Worm (Caenorhabditis elegans) whole organism, midembryonic: ENCODE results near the gene alh-6.

Experiments used
- T22C8.4 ChIP-seq: fragments of 200-800 bp; sonication (Bioruptor generic); IDR thresholded peaks from 2 replicates; pipeline ENCODE4 v1.3.6; 2022; ENCODE audit warnings: missing genetic modification characterization, missing compliant biosample characterization
- cog-1 ChIP-seq: sonication (generic microtip); optimal IDR thresholded peaks from 2 replicates; lab custom pipeline; 2016; ENCODE audit warnings: missing genetic modification characterization, missing compliant biosample characterization
- flt-1 ChIP-seq: fragments of 200-800 bp; sonication (Bioruptor generic); IDR thresholded peaks from 2 replicates; pipeline ENCODE4 v1.3.6; 2022; ENCODE audit warnings: missing genetic modification characterization, missing compliant biosample characterization
- klf-2 ChIP-seq: fragments of 200-800 bp; sonication (Bioruptor generic); conservative IDR thresholded peaks from 2 replicates; pipeline ENCODE4 v1.3.6; 2022; ENCODE audit warnings: missing genetic modification reagents, missing genetic modification characterization, missing compliant biosample characterization
- med-1 ChIP-seq: sonication (generic microtip); optimal IDR thresholded peaks from 2 replicates; lab custom pipeline; 2017; ENCODE audit warnings: missing genetic modification characterization, mild to moderate bottlenecking, missing compliant biosample characterization, antibody characterized with exemption, missing genetic modification reagents; ENCODE audit not compliant: insufficient read depth
- tab-1 ChIP-seq: fragments of 200-800 bp; sonication (Bioruptor generic); IDR thresholded peaks from 2 replicates; pipeline ENCODE4 v1.3.6; 2022; ENCODE audit warnings: missing genetic modification characterization, missing compliant biosample characterization
- ztf-23 ChIP-seq: fragments of 200-800 bp; sonication (Bioruptor generic); IDR thresholded peaks from 2 replicates; pipeline ENCODE4 v1.3.6; 2022; ENCODE audit warnings: missing genetic modification reagents, missing genetic modification characterization, missing compliant biosample characterization
- ztf-29 ChIP-seq: fragments of 200-800 bp; sonication (Bioruptor generic); IDR thresholded peaks from 2 replicates; pipeline ENCODE4 v1.3.6; 2022; ENCODE audit warnings: missing genetic modification reagents, missing genetic modification characterization, missing compliant biosample characterization

DNA sequence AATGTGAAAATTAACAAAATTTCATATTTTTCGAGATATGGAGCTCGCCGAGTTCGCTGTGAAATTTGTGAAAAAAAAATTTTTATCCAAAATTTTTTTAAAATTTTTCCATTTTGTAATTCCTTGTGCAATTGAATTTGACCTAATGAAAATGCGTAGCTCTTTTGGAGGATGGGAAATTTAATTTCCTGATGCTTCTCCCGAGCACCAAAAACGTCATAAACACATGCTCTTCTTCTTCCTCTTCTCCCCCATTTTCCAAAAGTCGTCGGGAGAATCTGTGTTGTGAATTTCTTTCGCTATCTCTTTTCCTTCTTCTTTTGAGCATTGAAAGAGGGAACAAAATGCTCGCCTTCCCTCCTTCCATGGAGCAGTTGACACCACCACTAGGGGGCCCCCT lies 31.5 kb upstream of the alh-6 start:
- TF ChIP-seq flt-1 (no peak), tab-1 (GFP tag; lab: Robert Waterston, UW) (no peak), cog-1 (no peak), med-1 (GFP tag; lab: Kevin White, UChicago) (no peak), ztf-29 (GFP tag; lab: Robert Waterston, UW) (no peak), klf-2 (GFP tag; lab: Robert Waterston, UW) (no peak), T22C8.4 (GFP tag; lab: Robert Waterston, UW) (no peak), ztf-23 (GFP tag; lab: Robert Waterston, UW) (no peak)
